Worm (Caenorhabditis elegans): ENCODE data around the gene pas-1.

ce11 chrV:14468931-14469330 lies 46.5 kb upstream of the pas-1 start, which contains the start of gene clec-57:
- TF ChIP-seq ama-1 (optimal IDR thresholded peaks at IDR 0.05) (no peak), ZK546.5 (tag; optimal IDR thresholded peaks at IDR 0.05) (no peak), unc-39 (tag; optimal IDR thresholded peaks at IDR 0.05) (no peak), ceh-28 (tag; optimal IDR thresholded peaks at IDR 0.05) (no peak), sea-2 (GFP tag; optimal IDR thresholded peaks at IDR 0.05) (no peak), lin-39 (tag; optimal IDR thresholded peaks at IDR 0.05) (no peak), ceh-82 (tag; optimal IDR thresholded peaks at IDR 0.05) (no peak), R02D3.7 (tag; optimal IDR thresholded peaks at IDR 0.05) (no peak), elt-1 (tag; optimal IDR thresholded peaks at IDR 0.05) (no peak), pqm-1 (tag; optimal IDR thresholded peaks at IDR 0.05) (no peak), snpc-4 (tag; optimal IDR thresholded peaks at IDR 0.05) (no peak), nhr-11 (tag; optimal IDR thresholded peaks at IDR 0.05) (no peak), nhr-237 (tag; optimal IDR thresholded peaks at IDR 0.05) (no peak), unc-62 (GFP tag; optimal IDR thresholded peaks at IDR 0.05) (no peak)

All from whole organism, L3 larva.